Worm (Caenorhabditis elegans): ENCODE results near the gene ifas-3.

Gene ifas-3

DNA sequence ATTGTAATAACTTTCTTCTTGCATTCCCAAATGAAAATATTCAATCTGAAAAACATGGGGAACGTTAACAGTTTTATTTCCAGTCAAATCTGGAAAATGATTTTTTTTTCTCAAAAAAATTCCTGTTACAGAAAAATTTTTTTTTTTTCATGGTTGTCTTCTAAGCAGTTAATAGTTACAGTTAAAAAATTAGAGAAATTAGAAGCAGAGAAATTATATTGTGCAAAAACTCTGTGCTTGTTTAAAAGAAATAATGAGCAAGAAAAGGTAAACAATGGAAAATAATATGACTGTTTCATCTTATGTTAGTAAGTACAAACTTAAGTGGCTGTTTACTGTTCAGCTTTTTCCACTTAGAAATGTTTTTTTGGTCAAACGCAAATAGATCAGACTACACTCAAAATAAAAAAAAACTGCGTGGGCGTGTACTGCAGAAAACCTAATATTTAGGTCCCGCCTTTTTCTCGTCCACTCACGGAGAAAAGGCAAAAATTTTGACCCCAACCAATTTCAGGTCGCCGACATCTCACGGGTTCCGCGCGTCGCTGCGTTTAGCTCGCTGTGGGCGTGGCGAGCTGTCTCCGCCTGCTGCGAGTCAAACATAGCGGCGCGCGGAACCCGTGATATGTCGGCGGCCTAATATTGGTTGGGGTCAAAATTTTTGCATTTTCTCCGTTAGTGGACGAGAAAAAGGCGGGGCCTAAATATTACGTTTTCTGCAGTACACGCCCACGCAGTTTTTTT is at the start of gene ifas-3:
Gene ifas-3, minus strand, starts transcription at position 51 of the 744 bp plus-strand sequence.
- TF ChIP-seq F26F4.8 (GFP tag; conservative IDR thresholded peaks at IDR 0.05) (0 out of 2 replicates have a peak, but pooled peaks have one; percentile 5), daf-8 (GFP tag; IDR thresholded peaks at IDR 0.05) (no peak), set-16 (GFP tag; IDR thresholded peaks at IDR 0.05) (peak; percentile 57; the same call in 1 of the 2 replicates)

DNA sequence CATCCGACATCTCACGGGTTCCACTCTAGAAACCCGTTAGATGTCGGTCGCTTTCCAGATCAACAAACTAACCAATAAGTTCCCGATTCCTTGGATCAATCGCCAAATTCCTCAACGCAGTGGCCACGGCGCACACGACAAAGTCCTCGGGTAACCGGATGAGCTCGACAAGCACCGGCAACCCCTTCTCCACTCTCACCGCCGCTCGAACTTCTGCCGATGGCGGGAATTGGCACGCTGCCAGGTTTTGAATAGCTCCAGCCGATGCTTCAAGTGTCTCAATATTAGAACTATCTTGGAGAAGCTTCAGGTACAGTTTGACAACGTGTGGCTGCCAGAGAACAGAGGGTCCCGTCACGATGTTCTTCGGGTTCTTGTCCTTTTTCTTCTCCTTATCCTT is 49.0 kb upstream of the ifas-3 start:
- no peak for TF ChIP-seq nhr-48 (tag; optimal IDR thresholded peaks at IDR 0.05)
- TF ChIP-seq set-16 (GFP tag; IDR thresholded peaks at IDR 0.05) = peak; percentile 64
- no peak for TF ChIP-seq pha-4 (GFP tag; IDR thresholded peaks at IDR 0.05)
- TF ChIP-seq pha-4 (tag; optimal IDR thresholded peaks at IDR 0.05) = no peak
- no peak for TF ChIP-seq ama-1 (optimal IDR thresholded peaks at IDR 0.05)
- TF ChIP-seq aha-1 (tag) = no peak

DNA sequence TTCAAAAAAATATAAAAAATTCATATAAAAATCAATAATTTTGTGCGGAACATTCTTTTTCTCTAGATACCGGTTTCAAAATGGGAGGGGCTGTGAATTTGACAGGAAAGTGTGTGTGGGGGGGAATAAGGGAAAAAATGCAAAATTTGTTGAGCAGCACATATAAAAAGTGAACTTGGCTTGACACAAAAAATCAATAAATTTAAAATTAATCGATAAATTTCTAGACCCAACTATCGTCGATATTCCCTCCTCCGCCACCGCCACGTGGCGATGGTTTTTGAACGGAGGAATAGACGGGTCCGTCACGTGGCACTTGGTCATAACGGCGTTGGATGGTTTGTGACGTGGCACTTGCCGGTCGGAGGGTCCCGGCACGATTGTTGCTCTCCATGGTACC is 47.2 kb upstream of the ifas-3 start:
- TF ChIP-seq hif-1 (tag; optimal IDR thresholded peaks at IDR 0.05) (no peak), T26A8.4 (GFP tag; IDR thresholded peaks at IDR 0.05) (no peak), snpc-1.2 (GFP tag; IDR thresholded peaks at IDR 0.05) (0 out of 2 replicates have a peak, but pooled peaks have one; percentile 47), F44E2.7 (GFP tag; IDR thresholded peaks at IDR 0.05) (no peak), ceh-28 (tag; optimal IDR thresholded peaks at IDR 0.05) (peak; percentile 60), F49E8.2 (tag; optimal IDR thresholded peaks at IDR 0.05; ENCODE audit: borderline replicate concordance) (no peak), ces-1 (GFP tag; optimal IDR thresholded peaks at IDR 0.05) (no peak), dpl-1 (GFP tag; optimal IDR thresholded peaks at IDR 0.05) (no peak), F10B5.3 (tag; optimal IDR thresholded peaks at IDR 0.05) (no peak), nhr-111 (GFP tag; optimal IDR thresholded peaks at IDR 0.05) (no peak), nhr-25 (tag; optimal IDR thresholded peaks at IDR 0.05; ENCODE audit: borderline replicate concordance, insufficient read depth) (no peak), mes-2 (tag; optimal IDR thresholded peaks at IDR 0.05; ENCODE audit: poor library complexity, severe bottlenecking) (no peak), spr-1 (tag; optimal IDR thresholded peaks at IDR 0.05) (no peak), daf-8 (GFP tag; IDR thresholded peaks at IDR 0.05) (no peak), mxl-3 (GFP tag; optimal IDR thresholded peaks at IDR 0.05) (no peak), ceh-62 (tag; optimal IDR thresholded peaks at IDR 0.05) (no peak), nhr-41 (GFP tag; IDR thresholded peaks at IDR 0.05) (no peak), nhr-28 (tag; optimal IDR thresholded peaks at IDR 0.05) (no peak)

DNA sequence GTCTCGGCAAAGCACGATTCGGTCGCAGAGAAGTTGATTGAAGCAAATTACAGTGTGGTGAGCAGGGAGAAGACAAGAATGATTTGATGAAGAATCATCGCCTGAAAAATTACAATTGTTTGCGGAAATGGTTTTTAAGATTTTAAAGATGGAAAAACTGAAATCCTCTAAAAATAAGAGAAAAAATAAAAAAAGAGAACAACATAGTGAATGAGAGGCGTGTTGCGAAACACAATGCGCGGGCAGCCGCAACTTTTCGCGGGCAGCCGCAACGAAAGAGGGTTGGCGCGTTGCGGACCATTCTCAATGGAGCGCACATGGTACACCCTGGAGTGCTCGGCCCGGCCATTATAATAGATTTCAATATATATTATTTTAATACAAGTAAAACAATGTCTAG is 43.8 kb upstream of the ifas-3 start, which contains the start of gene Y105C5B.20:
Gene Y105C5B.20, minus strand, starts transcription at position 101 of the 400 bp plus-strand sequence.
- TF ChIP-seq lin-13 (GFP tag; optimal IDR thresholded peaks at IDR 0.05) (no peak), aha-1 (tag) (peak; percentile 72), dmd-9 (GFP tag; IDR thresholded peaks at IDR 0.05) (no peak), nhr-77 (tag; optimal IDR thresholded peaks at IDR 0.05) (no peak)

DNA sequence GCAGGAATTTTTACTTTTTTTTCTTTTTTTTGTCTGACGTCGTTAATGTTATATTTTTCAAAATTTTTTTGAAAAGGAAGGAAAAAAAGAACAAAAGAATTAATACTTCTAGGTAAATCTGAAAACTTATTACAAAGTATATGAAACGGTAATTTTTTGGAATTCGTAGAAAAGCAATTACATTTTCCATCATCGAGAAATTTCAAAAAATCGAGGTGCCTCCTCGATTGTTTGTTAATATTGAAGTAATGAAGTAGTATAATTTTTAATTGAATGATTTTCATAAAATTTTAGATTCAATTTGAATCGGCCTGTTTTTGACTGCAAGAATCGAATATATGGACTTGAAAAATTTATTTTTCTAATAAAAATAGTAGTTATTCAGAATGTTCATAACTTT is 40.7 kb upstream of the ifas-3 start:
- TF ChIP-seq snpc-1.2 (GFP tag; IDR thresholded peaks at IDR 0.05) (peak; percentile 75), php-3 (GFP tag; IDR thresholded peaks at IDR 0.05) (no peak)

DNA sequence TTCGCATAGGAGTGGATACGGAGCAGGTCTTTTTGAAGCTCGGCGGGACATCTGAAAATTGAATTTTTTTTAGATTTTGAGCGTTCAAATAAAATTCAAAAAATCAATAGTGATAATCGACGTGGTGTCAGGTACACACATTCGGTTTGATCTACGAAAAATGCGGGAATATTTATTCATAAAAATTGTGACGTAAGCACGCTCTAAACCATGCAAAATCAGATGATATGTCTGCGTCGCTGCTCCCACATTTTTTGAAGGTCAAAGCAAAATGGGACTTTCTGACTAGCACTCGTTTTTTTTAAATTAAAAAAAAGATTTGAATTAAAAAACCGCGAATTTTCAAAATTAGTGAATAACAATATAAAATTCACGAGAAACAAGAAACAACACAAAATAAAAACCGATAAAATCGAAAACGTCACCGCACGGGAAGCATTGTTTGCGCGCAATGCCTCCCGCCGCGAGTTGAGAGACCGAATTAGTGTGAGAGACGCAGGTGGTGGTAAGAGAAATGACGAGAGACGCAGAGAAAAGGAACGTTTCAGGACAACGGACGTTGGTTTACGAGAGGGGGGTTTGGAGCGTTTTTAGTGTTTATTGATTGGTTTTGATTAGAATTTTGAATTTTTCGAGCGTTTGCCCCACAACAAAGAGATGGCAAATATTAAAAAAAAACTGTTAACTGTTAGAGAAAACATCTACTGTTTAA is 33.4 kb upstream of the ifas-3 start, which contains the start of gene Y105C5B.19:
Gene Y105C5B.19, minus strand, starts transcription at position 51 of the 712 bp plus-strand sequence.
- TF ChIP-seq ZK546.5 (tag; optimal IDR thresholded peaks at IDR 0.05) (no peak), hmg-1.1 (GFP tag; IDR thresholded peaks at IDR 0.05) (no peak), hif-1 (tag; optimal IDR thresholded peaks at IDR 0.05) (no peak), rbr-2 (tag; optimal IDR thresholded peaks at IDR 0.05) (peak; percentile 52), daf-16 (GFP tag; optimal IDR thresholded peaks at IDR 0.05) (no peak), daf-16 (tag; optimal IDR thresholded peaks at IDR 0.05) (peak; percentile 84), aha-1 (tag) (peak; percentile 62), snpc-1.2 (GFP tag; IDR thresholded peaks at IDR 0.05) (0 out of 2 replicates have a peak, but pooled peaks have one; percentile 23), jun-1 (tag; optimal IDR thresholded peaks at IDR 0.05) (no peak), T20F7.1 (GFP tag; optimal IDR thresholded peaks at IDR 0.05) (no peak), lin-13 (GFP tag; optimal IDR thresholded peaks at IDR 0.05) (peak; percentile 57), dpl-1 (GFP tag; optimal IDR thresholded peaks at IDR 0.05) (peak; percentile 19), hlh-30 (tag; optimal IDR thresholded peaks at IDR 0.05; ENCODE audit: insufficient read depth) (peak; percentile 61), ctbp-1 (GFP tag; IDR thresholded peaks at IDR 0.05) (no peak)

All from whole organism, L4 larva.